Worm (Caenorhabditis elegans) whole organism, L1 larva: ENCODE data around the gene sax-1.
A peak's percentile ranks its signal among the peaks of the same experiment; 100 is the strongest.

Experiments
- C16A3.4 ChIP-seq: fragments of 150-350 bp; optimal IDR thresholded peaks from 2 replicates; lab custom pipeline; 2014; ENCODE audit warnings: missing biosample characterization, missing genetic modification characterization
- F16B12.6 ChIP-seq: fragments of 150-350 bp; optimal IDR thresholded peaks from 2 replicates; lab custom pipeline; 2014; ENCODE audit warnings: missing biosample characterization, missing genetic modification characterization
- aly-2 ChIP-seq: fragments of 150-350 bp; optimal IDR thresholded peaks from 2 replicates; lab custom pipeline; 2014; ENCODE audit warnings: missing biosample characterization, missing genetic modification characterization
- ama-1 ChIP-seq: fragments of 150-350 bp; optimal IDR thresholded peaks from 2 replicates; lab custom pipeline; 2014
- blmp-1 ChIP-seq: fragments of 150-350 bp; optimal IDR thresholded peaks from 2 replicates; lab custom pipeline; 2014; ENCODE audit warnings: missing biosample characterization, missing genetic modification characterization
- ceh-82 ChIP-seq, 3 experiments: fragments of 150-350 bp in 1 of 3; sonication (generic microtip) in 2 of 3; optimal IDR thresholded peaks; 2 replicates each; lab custom pipeline; 2014 to 2017; ENCODE audit warnings: missing biosample characterization in 3 of 3, missing genetic modification characterization in 3 of 3
- ceh-90 ChIP-seq: sonication (generic microtip); optimal IDR thresholded peaks from 2 replicates; lab custom pipeline; 2016; ENCODE audit warnings: missing genetic modification characterization, missing compliant biosample characterization
- dpl-1 ChIP-seq, 3 experiments: fragments of 150-350 bp in 2 of 3; sonication (generic microtip) in 1 of 3; optimal IDR thresholded peaks; 2 replicates each; lab custom pipeline; 2014 to 2017; ENCODE audit warnings: missing biosample characterization in 3 of 3, missing genetic modification characterization in 3 of 3, missing genetic modification reagents in 3 of 3
- dsc-1 ChIP-seq: sonication (generic microtip); optimal IDR thresholded peaks from 2 replicates; lab custom pipeline; 2016; ENCODE audit warnings: mild to moderate bottlenecking, missing genetic modification characterization, missing compliant biosample characterization
- efl-1 ChIP-seq, 4 experiments: fragments of 150-350 bp; optimal IDR thresholded peaks in 3 of 4; peaks in 1 of 4; 1 replicate in 1 of 4; 2 replicates in 3 of 4; lab custom pipeline; 2014; ENCODE audit warnings: missing biosample characterization in 2 of 4, missing genetic modification characterization in 2 of 4, missing genetic modification reagents in 2 of 4
- egl-13 ChIP-seq: sonication (generic microtip); optimal IDR thresholded peaks from 2 replicates; lab custom pipeline; 2016; ENCODE audit warnings: missing genotype, missing genetic modification reagents, missing genetic modification characterization, missing compliant biosample characterization
- elt-2 ChIP-seq: sonication (generic microtip); optimal IDR thresholded peaks from 2 replicates; lab custom pipeline; 2016; ENCODE audit warnings: missing genetic modification characterization, mild to moderate bottlenecking, inconsistent platforms, missing compliant biosample characterization, missing genetic modification reagents
- elt-3 ChIP-seq, 6 experiments: fragments of 150-350 bp in 1 of 6; sonication (generic microtip); optimal IDR thresholded peaks; 2 replicates each; lab custom pipeline; 2017 to 2018; ENCODE audit warnings: missing biosample characterization in 6 of 6, missing genetic modification characterization in 6 of 6, inconsistent platforms in 1 of 6
- hlh-4 ChIP-seq: sonication (generic microtip); optimal IDR thresholded peaks from 2 replicates; lab custom pipeline; 2016; ENCODE audit warnings: mild to moderate bottlenecking, missing genetic modification characterization, missing compliant biosample characterization
- hpl-2 ChIP-seq: fragments of 150-350 bp; optimal IDR thresholded peaks from 2 replicates; lab custom pipeline; 2014; ENCODE audit warnings: missing biosample characterization, missing genetic modification reagents, missing genetic modification characterization
- irx-1 ChIP-seq: sonication (generic microtip); optimal IDR thresholded peaks from 2 replicates; lab custom pipeline; 2016; ENCODE audit warnings: missing genetic modification characterization, missing compliant biosample characterization
- isw-1 ChIP-seq: fragments of 200-800 bp; sonication (Bioruptor generic); IDR thresholded peaks from 2 replicates; pipeline ENCODE4 v1.3.6; 2022; ENCODE audit warnings: missing genetic modification characterization, missing compliant biosample characterization
- jun-1 ChIP-seq: fragments of 150-350 bp; optimal IDR thresholded peaks from 2 replicates; lab custom pipeline; 2014; ENCODE audit warnings: missing biosample characterization, missing genetic modification reagents, missing genetic modification characterization
- lin-14 ChIP-seq: fragments of 200-800 bp; sonication (Bioruptor generic); optimal IDR thresholded peaks from 2 replicates; lab custom pipeline; 2018; ENCODE audit warnings: mild to moderate bottlenecking, missing genetic modification characterization, moderate library complexity, missing compliant biosample characterization
- mdl-1 ChIP-seq, 2 experiments: fragments of 150-350 bp; optimal IDR thresholded peaks; 2 replicates each; lab custom pipeline; 2014 to 2017; ENCODE audit warnings: missing biosample characterization in 2 of 2, missing genetic modification characterization in 2 of 2, inconsistent platforms in 1 of 2
- mep-1 ChIP-seq: fragments of 150-350 bp; optimal IDR thresholded peaks from 2 replicates; lab custom pipeline; 2014; ENCODE audit warnings: missing biosample characterization, missing genetic modification characterization
- nhr-19 ChIP-seq: fragments of 200-800 bp; sonication (Bioruptor generic); conservative IDR thresholded peaks from 2 replicates; pipeline ENCODE4 v1.3.6; 2022; ENCODE audit warnings: missing genetic modification characterization, missing compliant biosample characterization
- nhr-20 ChIP-seq: sonication (generic microtip); optimal IDR thresholded peaks from 2 replicates; lab custom pipeline; 2016; ENCODE audit warnings: mild to moderate bottlenecking, missing genetic modification characterization, missing compliant biosample characterization
- nhr-71 ChIP-seq: sonication (generic microtip); optimal IDR thresholded peaks from 2 replicates; lab custom pipeline; 2016; ENCODE audit warnings: mild to moderate bottlenecking, missing genetic modification characterization, moderate library complexity, missing compliant biosample characterization
- pag-3 ChIP-seq: sonication (generic microtip); optimal IDR thresholded peaks from 2 replicates; lab custom pipeline; 2017; ENCODE audit warnings: missing genetic modification characterization, mild to moderate bottlenecking, missing compliant biosample characterization, antibody characterized with exemption, borderline replicate concordance; ENCODE audit not compliant: insufficient read depth
- pqm-1 ChIP-seq: sonication (generic microtip); optimal IDR thresholded peaks from 3 replicates; lab custom pipeline; 2017; ENCODE audit warnings: missing biosample characterization, missing genetic modification characterization
- rnt-1 ChIP-seq: sonication (generic microtip); optimal IDR thresholded peaks from 2 replicates; lab custom pipeline; 2016; ENCODE audit warnings: mild to moderate bottlenecking, missing genetic modification characterization, moderate library complexity, missing compliant biosample characterization
- sup-37 ChIP-seq: fragments of 200-800 bp; sonication (Bioruptor generic); optimal IDR thresholded peaks from 2 replicates; lab custom pipeline; 2018; ENCODE audit warnings: mild to moderate bottlenecking, missing genetic modification characterization, missing compliant biosample characterization
- swsn-7 ChIP-seq: sonication (generic microtip); optimal IDR thresholded peaks from 2 replicates; lab custom pipeline; 2016; ENCODE audit warnings: missing genetic modification characterization, missing compliant biosample characterization
- tlp-1 ChIP-seq: fragments of 150-350 bp; optimal IDR thresholded peaks from 2 replicates; lab custom pipeline; 2014; ENCODE audit warnings: missing biosample characterization, missing genetic modification characterization
- unc-130 ChIP-seq: fragments of 150-350 bp; optimal IDR thresholded peaks from 2 replicates; lab custom pipeline; 2017; ENCODE audit warnings: missing biosample characterization, missing genetic modification characterization, inconsistent platforms
- unc-98 ChIP-seq: fragments of 200-800 bp; sonication (Bioruptor generic); IDR thresholded peaks from 2 replicates; pipeline ENCODE4 v1.3.6; 2022; ENCODE audit warnings: missing genetic modification characterization, missing compliant biosample characterization
- vab-15 ChIP-seq: sonication (generic microtip); optimal IDR thresholded peaks from 2 replicates; lab custom pipeline; 2017; ENCODE audit warnings: missing genotype, mild to moderate bottlenecking, missing genetic modification characterization, missing compliant biosample characterization
- ztf-11 ChIP-seq, 2 experiments: sonication (generic microtip); optimal IDR thresholded peaks; 2 replicates each; lab custom pipeline; 2016 to 2017; ENCODE audit warnings: missing genetic modification characterization in 2 of 2, missing biosample characterization in 1 of 2, missing compliant biosample characterization in 1 of 2

sax-1 gene

DNA sequence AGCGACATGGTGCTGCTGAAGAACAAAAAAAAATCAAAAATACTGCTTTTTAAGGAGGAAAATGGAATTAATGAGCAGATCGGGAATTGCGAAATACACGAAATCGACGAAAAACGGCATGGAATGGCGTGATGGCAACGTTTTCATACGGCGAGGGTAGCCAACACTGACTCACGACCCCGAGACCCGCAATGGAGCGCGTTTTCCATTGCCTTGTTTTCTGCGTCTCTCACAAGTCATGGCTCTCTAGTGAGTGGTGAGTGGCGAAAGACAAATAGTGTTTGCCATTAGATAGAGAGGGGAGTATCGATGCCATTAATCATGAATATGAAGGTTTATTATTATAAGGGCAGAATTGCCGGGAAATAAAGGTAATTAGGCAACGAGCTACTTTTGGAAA is 44.2 kb downstream of the sax-1 start, which contains the start of gene C18B2.4 (continued):
- peak; percentile 45 to 82 (median 67) for TF ChIP-seq ceh-82 (tag; optimal IDR thresholded peaks at IDR 0.05; lab: Kevin White, UChicago)
- TF ChIP-seq C16A3.4: peak; percentile 80
- TF ChIP-seq unc-98 (GFP tag; lab: Robert Waterston, UW): no peak
- peak; percentile 48 for TF ChIP-seq F16B12.6
- TF ChIP-seq efl-1 (optimal IDR thresholded peaks at IDR 0.05; lab: Kevin White, UChicago): peak; percentile 43 to 66
- peak in 1 of 2 experiments; percentile 36 for TF ChIP-seq efl-1 (GFP tag; optimal IDR thresholded peaks at IDR 0.05 in 1 of 2; lab: Kevin White, UChicago)
- TF ChIP-seq jun-1 (tag; lab: Kevin White, UChicago): peak; percentile 77
- TF ChIP-seq dpl-1 (GFP tag; optimal IDR thresholded peaks at IDR 0.05; lab: Kevin White, UChicago): peak; percentile 15 to 49 (median 29)
- peak in 1 of 2 experiments; percentile 75 for TF ChIP-seq mdl-1 (tag; optimal IDR thresholded peaks at IDR 0.05; lab: Kevin White, UChicago)
- peak; percentile 58 for TF ChIP-seq isw-1 (GFP tag; lab: Robert Waterston, UW)
- TF ChIP-seq irx-1 (tag; lab: Kevin White, UChicago): peak; percentile 23
- TF ChIP-seq rnt-1 (tag; lab: Kevin White, UChicago): peak; percentile 67
- TF ChIP-seq nhr-71 (tag; lab: Kevin White, UChicago): peak; percentile 81
- peak; percentile 48 for TF ChIP-seq egl-13 (tag; lab: Kevin White, UChicago)
- TF ChIP-seq sup-37 (GFP tag; lab: Kevin White, UChicago): no peak
- TF ChIP-seq mep-1: peak; percentile 69
- peak; percentile 67 for TF ChIP-seq nhr-20 (tag; lab: Kevin White, UChicago)
- TF ChIP-seq blmp-1 (tag; lab: Kevin White, UChicago): peak; percentile 42
- TF ChIP-seq elt-3 (tag; optimal IDR thresholded peaks at IDR 0.05; lab: Kevin White, UChicago): peak in 1 of 6 experiments; percentile 1

ce11 chrX:3602622-3603021 is 47.3 kb downstream of the sax-1 start:
- TF ChIP-seq hpl-2 (GFP tag; lab: Kevin White, UChicago): no peak
- TF ChIP-seq rnt-1 (tag; lab: Kevin White, UChicago): peak; percentile 54
- no peak for TF ChIP-seq ama-1 (lab: Kevin White, UChicago)
- 0 out of 2 replicates have a peak, but pooled peaks have one; percentile 8 for TF ChIP-seq nhr-19
- no peak for TF ChIP-seq vab-15 (tag; lab: Kevin White, UChicago)
- TF ChIP-seq nhr-71 (tag; lab: Kevin White, UChicago): peak; percentile 48
- peak; percentile 55 for TF ChIP-seq lin-14 (GFP tag; lab: Kevin White, UChicago)
- TF ChIP-seq, all 84 proteins: peak for 4

ce11 chrX:3601531-3601930 is 48.4 kb downstream of the sax-1 start, which contains the start of gene C18B2.3:
Gene C18B2.3, plus strand, starts transcription at chrX:3601831.
- TF ChIP-seq efl-1 (optimal IDR thresholded peaks at IDR 0.05; lab: Kevin White, UChicago) (no peak), efl-1 (GFP tag; optimal IDR thresholded peaks at IDR 0.05 in 1 of 2; lab: Kevin White, UChicago) (no peak), pqm-1 (no peak), ztf-11 (tag; optimal IDR thresholded peaks at IDR 0.05; lab: Kevin White, UChicago) (no peak), pag-3 (tag; lab: Kevin White, UChicago) (peak; percentile 39), hlh-4 (no peak), dsc-1 (tag; lab: Kevin White, UChicago) (peak; percentile 23), ceh-90 (no peak), aly-2 (tag; lab: Kevin White, UChicago) (no peak), lin-14 (GFP tag; lab: Kevin White, UChicago) (peak; percentile 12), unc-130 (no peak), tlp-1 (no peak), irx-1 (tag; lab: Kevin White, UChicago) (no peak), swsn-7 (tag; lab: Kevin White, UChicago) (no peak), rnt-1 (tag; lab: Kevin White, UChicago) (peak; percentile 20)
- TF ChIP-seq, all 84 proteins: peak for 4

ce11 chrX:3600390-3600789 is 49.6 kb downstream of the sax-1 start, which contains the start of gene cgr-1:
Gene cgr-1, minus strand, starts transcription at chrX:3600457.
- TF ChIP-seq elt-2 (tag; lab: Kevin White, UChicago) (peak; percentile 49), isw-1 (GFP tag; lab: Robert Waterston, UW) (no peak)
